Fruit fly (Drosophila melanogaster) whole organism, embryonic: ENCODE results near the gene CG31068.

Experiments
- BEAF-32 ChIP-seq: fragments of 200-800 bp; sonication (Bioruptor generic); optimal IDR thresholded peaks from 3 replicates; lab custom pipeline; 2017; ENCODE audit warnings: missing biosample characterization, missing genetic modification characterization, mild to moderate bottlenecking, moderate library complexity, missing genetic modification reagents
- CG11085 ChIP-seq: fragments of 200-800 bp; sonication (Bioruptor generic); IDR thresholded peaks from 2 replicates; pipeline ENCODE4 v1.3.6; 2022; ENCODE audit warnings: missing biosample characterization, missing genetic modification characterization
- CG11093 ChIP-seq: fragments of 200-800 bp; sonication (Bioruptor generic); IDR thresholded peaks from 3 replicates; pipeline ENCODE4 v1.3.6; 2022; ENCODE audit warnings: missing biosample characterization, missing genetic modification characterization
- CG11696 ChIP-seq: fragments of 200-800 bp; sonication (Bioruptor generic); IDR thresholded peaks from 2 replicates; pipeline ENCODE4 v1.3.6; 2022; ENCODE audit warnings: missing biosample characterization, missing genetic modification characterization
- CG12236 ChIP-seq: fragments of 200-800 bp; sonication (Bioruptor generic); optimal IDR thresholded peaks from 2 replicates; lab custom pipeline; 2016; ENCODE audit warnings: missing biosample characterization, missing genetic modification characterization
- CG12659 ChIP-seq: fragments of 200-800 bp; sonication (Bioruptor generic); optimal IDR thresholded peaks from 3 replicates; lab custom pipeline; 2017; ENCODE audit warnings: mild to moderate bottlenecking, missing biosample characterization, missing genetic modification reagents, missing genetic modification characterization
- CG14014 ChIP-seq: fragments of 200-800 bp; sonication (Bioruptor generic); IDR thresholded peaks from 2 replicates; pipeline ENCODE4 v1.3.6; 2022; ENCODE audit warnings: missing biosample characterization, missing genetic modification characterization
- CG15011 ChIP-seq: fragments of 200-800 bp; sonication (Bioruptor generic); optimal IDR thresholded peaks from 3 replicates; lab custom pipeline; 2018; ENCODE audit warnings: missing biosample characterization, mild to moderate bottlenecking, missing genetic modification characterization
- CG15073 ChIP-seq: fragments of 200-800 bp; sonication (Bioruptor generic); optimal IDR thresholded peaks from 2 replicates; lab custom pipeline; 2016; ENCODE audit warnings: missing biosample characterization, missing genetic modification characterization
- CG17328 ChIP-seq: fragments of 200-800 bp; sonication (Bioruptor generic); IDR thresholded peaks from 2 replicates; pipeline ENCODE4 v1.3.6; 2022; ENCODE audit warnings: missing biosample characterization, missing genetic modification characterization
- CG17568 ChIP-seq: fragments of 200-800 bp; sonication (Bioruptor generic); optimal IDR thresholded peaks from 2 replicates; lab custom pipeline; 2018; ENCODE audit warnings: missing biosample characterization, mild to moderate bottlenecking, missing genetic modification characterization, moderate library complexity
- CG17802 ChIP-seq: fragments of 200-800 bp; sonication (Bioruptor generic); optimal IDR thresholded peaks from 2 replicates; lab custom pipeline; 2018; ENCODE audit warnings: missing biosample characterization, mild to moderate bottlenecking, missing genetic modification characterization, moderate library complexity
- CG2116 ChIP-seq: fragments of 200-800 bp; sonication (Bioruptor generic); optimal IDR thresholded peaks from 3 replicates; lab custom pipeline; 2018; ENCODE audit warnings: missing biosample characterization, mild to moderate bottlenecking, missing genetic modification characterization
- CG31224 ChIP-seq: fragments of 200-800 bp; sonication (Bioruptor generic); IDR thresholded peaks from 2 replicates; pipeline ENCODE4 v1.3.6; 2022; ENCODE audit warnings: missing biosample characterization, missing genetic modification characterization
- CG31365 ChIP-seq: fragments of 200-800 bp; sonication (Bioruptor generic); optimal IDR thresholded peaks from 2 replicates; lab custom pipeline; 2018; ENCODE audit warnings: missing biosample characterization, mild to moderate bottlenecking, missing genetic modification characterization
- CG31441 ChIP-seq: fragments of 200-800 bp; sonication (Bioruptor generic); IDR thresholded peaks from 2 replicates; pipeline ENCODE4 v1.3.6; 2022; ENCODE audit warnings: missing biosample characterization, missing genetic modification characterization
- CG3163 ChIP-seq: fragments of 200-800 bp; sonication (Bioruptor generic); optimal IDR thresholded peaks from 3 replicates; lab custom pipeline; 2016; ENCODE audit warnings: missing biosample characterization, missing genetic modification characterization
- CG34224 ChIP-seq: fragments of 200-800 bp; sonication (Bioruptor generic); IDR thresholded peaks from 3 replicates; pipeline ENCODE4 v1.3.6; 2022; ENCODE audit warnings: missing biosample characterization, missing genetic modification characterization; ENCODE audit not compliant: partially characterized antibody
- CG34422 ChIP-seq: fragments of 200-800 bp; sonication (Bioruptor generic); IDR thresholded peaks from 3 replicates; pipeline ENCODE4 v1.3.6; 2022; ENCODE audit warnings: missing biosample characterization, missing genetic modification characterization
- CG5245 ChIP-seq: fragments of 200-800 bp; sonication (Bioruptor generic); optimal IDR thresholded peaks from 3 replicates; lab custom pipeline; 2016; ENCODE audit warnings: missing biosample characterization, missing genetic modification characterization
- CG9727 ChIP-seq: fragments of 200-800 bp; sonication (Bioruptor generic); optimal IDR thresholded peaks from 3 replicates; lab custom pipeline; 2017; ENCODE audit warnings: missing biosample characterization, mild to moderate bottlenecking, missing genetic modification characterization
- Dref ChIP-seq: fragments of 200-800 bp; sonication (Bioruptor generic); IDR thresholded peaks from 2 replicates; pipeline ENCODE4 v1.3.6; 2022; ENCODE audit warnings: missing biosample characterization, missing genetic modification characterization
- Ets65A ChIP-seq: fragments of 200-800 bp; sonication (Bioruptor generic); peaks from one replicate; lab custom pipeline; 2016; ENCODE audit warnings: missing biosample characterization, missing genetic modification characterization
- HHEX ChIP-seq: fragments of 200-800 bp; sonication (Bioruptor generic); optimal IDR thresholded peaks from 3 replicates; lab custom pipeline; 2017; ENCODE audit warnings: missing biosample characterization, mild to moderate bottlenecking, missing genetic modification characterization, missing genetic modification reagents
- Hsf ChIP-seq: fragments of 200-800 bp; sonication (Bioruptor generic); optimal IDR thresholded peaks from 3 replicates; lab custom pipeline; 2016; ENCODE audit warnings: missing biosample characterization, missing genetic modification characterization
- Med ChIP-seq: fragments of 200-800 bp; sonication (Bioruptor generic); peaks from one replicate; lab custom pipeline; 2016; ENCODE audit warnings: missing biosample characterization, missing genetic modification characterization, mild to moderate bottlenecking, inconsistent platforms, moderate library complexity
- Myb ChIP-seq: fragments of 200-800 bp; sonication (Bioruptor generic); optimal IDR thresholded peaks from 2 replicates; lab custom pipeline; 2016; ENCODE audit warnings: missing biosample characterization, missing genetic modification characterization
- Sox102F ChIP-seq: fragments of 200-800 bp; sonication (Bioruptor generic); optimal IDR thresholded peaks from 2 replicates; lab custom pipeline; 2018; ENCODE audit warnings: missing biosample characterization, mild to moderate bottlenecking, missing genetic modification characterization, moderate library complexity
- amos ChIP-seq: fragments of 200-800 bp; sonication (Bioruptor generic); IDR thresholded peaks from 2 replicates; pipeline ENCODE4 v1.3.6; 2022; ENCODE audit warnings: missing biosample characterization, missing genetic modification characterization; ENCODE audit not compliant: partially characterized antibody
- crp ChIP-seq, 2 experiments: fragments of 200-800 bp; sonication (Bioruptor generic); optimal IDR thresholded peaks; 2 replicates in 1 of 2; 3 replicates in 1 of 2; lab custom pipeline; 2017; ENCODE audit warnings: missing biosample characterization in 2 of 2, missing genetic modification characterization in 2 of 2, mild to moderate bottlenecking in 1 of 2, moderate library complexity in 1 of 2
- cwo ChIP-seq: fragments of 200-800 bp; sonication (Bioruptor generic); optimal IDR thresholded peaks from 3 replicates; lab custom pipeline; 2017; ENCODE audit warnings: missing biosample characterization, missing genetic modification characterization, mild to moderate bottlenecking, moderate library complexity, missing genetic modification reagents
- dati ChIP-seq: fragments of 200-800 bp; sonication (Bioruptor generic); IDR thresholded peaks from 2 replicates; pipeline ENCODE4 v1.3.6; 2022; ENCODE audit warnings: missing biosample characterization, missing genetic modification characterization
- dm ChIP-seq: fragments of 200-800 bp; sonication (Bioruptor generic); optimal IDR thresholded peaks from 3 replicates; lab custom pipeline; 2016; ENCODE audit warnings: missing biosample characterization, missing genetic modification characterization
- fd64A ChIP-seq: fragments of 200-800 bp; sonication (Bioruptor generic); optimal IDR thresholded peaks from 3 replicates; lab custom pipeline; 2018; ENCODE audit warnings: missing biosample characterization, mild to moderate bottlenecking, missing genetic modification characterization
- gfzf ChIP-seq: fragments of 200-800 bp; sonication (Bioruptor generic); optimal IDR thresholded peaks from 2 replicates; lab custom pipeline; 2016; ENCODE audit warnings: missing biosample characterization, mild to moderate bottlenecking, missing genetic modification characterization, moderate library complexity
- hb ChIP-seq: fragments of 200-800 bp; sonication (Bioruptor generic); IDR thresholded peaks from 3 replicates; pipeline ENCODE4 v1.3.6; 2022; ENCODE audit warnings: missing biosample characterization, missing genetic modification characterization; ENCODE audit not compliant: partially characterized antibody
- inv ChIP-seq: fragments of 200-800 bp; sonication (Bioruptor generic); IDR thresholded peaks from 2 replicates; pipeline ENCODE4 v1.3.6; 2022; ENCODE audit warnings: missing biosample characterization, missing genetic modification characterization; ENCODE audit not compliant: partially characterized antibody
- kay ChIP-seq: fragments of 200-800 bp; sonication (Bioruptor generic); optimal IDR thresholded peaks from 2 replicates; lab custom pipeline; 2016; ENCODE audit warnings: missing biosample characterization, missing genetic modification characterization
- kni ChIP-seq: fragments of 200-800 bp; sonication (Bioruptor generic); optimal IDR thresholded peaks from 3 replicates; lab custom pipeline; 2017; ENCODE audit warnings: mild to moderate bottlenecking, missing biosample characterization, missing genetic modification reagents, missing genetic modification characterization
- nau ChIP-seq: fragments of 200-800 bp; sonication (Bioruptor generic); optimal IDR thresholded peaks from 3 replicates; lab custom pipeline; 2017; ENCODE audit warnings: missing biosample characterization, mild to moderate bottlenecking, missing genetic modification characterization, missing genetic modification reagents
- nerfin-1 ChIP-seq: fragments of 200-800 bp; sonication (Bioruptor generic); optimal IDR thresholded peaks from 3 replicates; lab custom pipeline; 2019; ENCODE audit warnings: missing biosample characterization, mild to moderate bottlenecking, missing genetic modification characterization, moderate library complexity
- nerfin-2 ChIP-seq: fragments of 200-800 bp; sonication (Bioruptor generic); IDR thresholded peaks from 2 replicates; pipeline ENCODE4 v1.3.6; 2022; ENCODE audit warnings: missing biosample characterization, missing genetic modification characterization; ENCODE audit not compliant: partially characterized antibody
- nmo ChIP-seq: fragments of 200-800 bp; sonication (Bioruptor generic); optimal IDR thresholded peaks from 2 replicates; lab custom pipeline; 2018; ENCODE audit warnings: missing biosample characterization, mild to moderate bottlenecking, missing genetic modification characterization, moderate library complexity
- prd ChIP-seq, 3 experiments: fragments of >200 bp in 2 of 3; fragments of 200-800 bp in 1 of 3; sonication (Bioruptor generic) in 1 of 3; optimal IDR thresholded peaks in 2 of 3; IDR thresholded peaks in 1 of 3; 2 replicates in 2 of 3; 3 replicates in 1 of 3; pipeline versions ENCODE4 v1.3.6 to Lab custom; 2017 to 2022; ENCODE audit warnings: missing biosample characterization in 1 of 3, missing genetic modification characterization in 1 of 3
- salm ChIP-seq: fragments of 200-800 bp; sonication (Bioruptor generic); optimal IDR thresholded peaks from 2 replicates; lab custom pipeline; 2018; ENCODE audit warnings: missing biosample characterization, mild to moderate bottlenecking, missing genetic modification characterization
- sna ChIP-seq: fragments of 200-800 bp; sonication (Bioruptor generic); IDR thresholded peaks from 2 replicates; pipeline ENCODE4 v1.3.6; 2022; ENCODE audit warnings: missing biosample characterization, missing genetic modification characterization; ENCODE audit not compliant: partially characterized antibody
- stwl ChIP-seq: fragments of 200-800 bp; sonication (Bioruptor generic); optimal IDR thresholded peaks from 3 replicates; lab custom pipeline; 2018; ENCODE audit warnings: missing biosample characterization, mild to moderate bottlenecking, missing genetic modification characterization, moderate library complexity
- ttk ChIP-seq: fragments of 200-800 bp; sonication (Bioruptor generic); IDR thresholded peaks from 2 replicates; pipeline ENCODE4 v2.1.2; 2022; ENCODE audit warnings: missing biosample characterization, missing genetic modification characterization
- unc-4 ChIP-seq: fragments of 200-800 bp; sonication (Bioruptor generic); IDR thresholded peaks from 2 replicates; pipeline ENCODE4 v1.3.6; 2022; ENCODE audit warnings: missing biosample characterization, missing genetic modification characterization; ENCODE audit not compliant: partially characterized antibody
- yki ChIP-seq: fragments of >200 bp; optimal IDR thresholded peaks from 3 replicates; lab custom pipeline; 2018

CG31068 gene

DNA sequence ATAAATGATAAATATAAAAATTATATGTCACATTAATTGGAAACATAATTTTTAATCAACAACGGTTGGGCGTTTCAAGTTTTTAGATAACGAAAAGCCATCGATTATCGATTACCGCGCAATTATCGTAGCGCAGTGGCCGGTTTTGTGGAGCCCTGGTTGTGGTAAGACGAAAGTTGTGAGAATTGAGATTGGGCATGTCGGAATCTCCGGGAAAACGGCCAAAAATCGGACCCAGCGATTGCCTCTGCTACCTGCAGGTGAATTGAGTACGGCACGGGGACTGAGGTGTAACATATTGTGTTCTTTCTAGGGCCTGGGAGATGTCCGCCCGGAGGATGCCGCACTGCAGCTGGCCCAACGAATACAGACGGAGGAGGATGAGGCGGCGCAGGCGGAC lies 50.1 kb downstream of the CG31068 start, which contains the start of gene CG3368 (continued):
- TF ChIP-seq hb (GFP tag; lab: Robert Waterston, UW) = peak; percentile 62; the same call in 2 of the 3 replicates
- TF ChIP-seq BEAF-32 (GFP tag; lab: Kevin White, UChicago) = peak; percentile 45
- no peak for TF ChIP-seq CG14014 (GFP tag; lab: Robert Waterston, UW)
- no peak for TF ChIP-seq nau
- peak; percentile 52 for TF ChIP-seq CG2116 (GFP tag; lab: Kevin White, UChicago)
- TF ChIP-seq CG15073 (GFP tag; lab: Kevin White, UChicago) = no peak
- no peak for TF ChIP-seq CG17802 (tag; lab: Kevin White, UChicago)
- TF ChIP-seq Ets65A (GFP tag; lab: Kevin White, UChicago) = peak; percentile 9
- TF ChIP-seq CG11085 = no peak
- peak; percentile 30; the same call in 1 of the 3 replicates for TF ChIP-seq CG34422
- no peak for TF ChIP-seq CG3163 (GFP tag; lab: Kevin White, UChicago)
- TF ChIP-seq CG11696 (GFP tag; lab: Robert Waterston, UW) = no peak
- no peak for TF ChIP-seq nmo
- no peak for TF ChIP-seq Sox102F (GFP tag; lab: Kevin White, UChicago)
- TF ChIP-seq CG9727 (GFP tag; lab: Kevin White, UChicago) = no peak
- no peak for TF ChIP-seq yki (lab: Kevin White, UChicago)
- TF ChIP-seq dm = peak; percentile 21
- no peak for TF ChIP-seq CG17328 (GFP tag; lab: Robert Waterston, UW)
- no peak for TF ChIP-seq dati
- no peak for TF ChIP-seq gfzf (GFP tag; lab: Kevin White, UChicago)
- peak; percentile 65 for TF ChIP-seq stwl
- no peak for TF ChIP-seq Hsf (GFP tag; lab: Kevin White, UChicago)
- peak; percentile 76 for TF ChIP-seq sna (GFP tag; lab: Robert Waterston, UW)
- peak; percentile 82 for TF ChIP-seq CG34224 (GFP tag; lab: Robert Waterston, UW)
- no peak for TF ChIP-seq prd (optimal IDR thresholded peaks at IDR 0.05; lab: Kevin White, UChicago)
- no peak for TF ChIP-seq prd (GFP tag; IDR thresholded peaks at IDR 0.05; lab: Robert Waterston, UW)
- peak; percentile 85 for TF ChIP-seq Dref (GFP tag; lab: Robert Waterston, UW)
- peak; percentile 56 for TF ChIP-seq unc-4 (GFP tag; lab: Robert Waterston, UW)
- no peak for TF ChIP-seq CG11093
- TF ChIP-seq crp (GFP tag; optimal IDR thresholded peaks at IDR 0.05; lab: Kevin White, UChicago) = peak in 1 of 2 experiments; percentile 25
- no peak for TF ChIP-seq cwo (GFP tag; lab: Kevin White, UChicago)
- no peak for TF ChIP-seq CG5245 (GFP tag; lab: Kevin White, UChicago)
- no peak for TF ChIP-seq CG31365 (tag; lab: Kevin White, UChicago)
- TF ChIP-seq Med = peak; percentile 61
- TF ChIP-seq CG31224 = no peak
- no peak for TF ChIP-seq ttk
- no peak for TF ChIP-seq CG17568 (GFP tag; lab: Kevin White, UChicago)
- no peak for TF ChIP-seq inv (GFP tag; lab: Robert Waterston, UW)
- TF ChIP-seq Myb (GFP tag; lab: Kevin White, UChicago) = peak; percentile 73
- TF ChIP-seq fd64A (GFP tag; lab: Kevin White, UChicago) = no peak
- no peak for TF ChIP-seq kay (GFP tag; lab: Kevin White, UChicago)
- TF ChIP-seq nerfin-1 (tag; lab: Kevin White, UChicago) = no peak
- peak; percentile 57; the same call in 1 of the 2 replicates for TF ChIP-seq amos (GFP tag; lab: Robert Waterston, UW)
- TF ChIP-seq CG12659 = no peak
- TF ChIP-seq CG15011 = no peak
- TF ChIP-seq HHEX (GFP tag; lab: Kevin White, UChicago) = no peak
- no peak for TF ChIP-seq kni
- peak; percentile 84 for TF ChIP-seq nerfin-2 (GFP tag; lab: Robert Waterston, UW)
- TF ChIP-seq CG12236 (GFP tag; lab: Kevin White, UChicago) = no peak
- no peak for TF ChIP-seq CG31441 (GFP tag; lab: Robert Waterston, UW)
- no peak for TF ChIP-seq salm (tag; lab: Kevin White, UChicago)
